Fruit fly (Drosophila melanogaster) whole organism, embryonic: ENCODE data around the gene CG14153.

Source experiments
- Aef1 ChIP-seq: fragments of 200-800 bp; sonication (Bioruptor generic); IDR thresholded peaks from 3 replicates; pipeline ENCODE4 v1.3.6; 2022; ENCODE audit warnings: missing biosample characterization, missing genetic modification characterization
- Atf3 ChIP-seq: fragments of 200-800 bp; sonication (Bioruptor generic); optimal IDR thresholded peaks from 3 replicates; lab custom pipeline; 2016; ENCODE audit warnings: missing biosample characterization, missing genetic modification characterization
- CG10209 ChIP-seq: fragments of 200-800 bp; sonication (Bioruptor generic); optimal IDR thresholded peaks from 3 replicates; lab custom pipeline; 2017; ENCODE audit warnings: missing biosample characterization, mild to moderate bottlenecking, missing genetic modification characterization, missing genetic modification reagents
- CG1233 ChIP-seq: fragments of 200-800 bp; sonication (Bioruptor generic); optimal IDR thresholded peaks from 4 replicates; lab custom pipeline; 2018; ENCODE audit warnings: missing biosample characterization, mild to moderate bottlenecking, missing genetic modification characterization
- CG12744 ChIP-seq: fragments of 200-800 bp; sonication (Bioruptor generic); optimal IDR thresholded peaks from 2 replicates; lab custom pipeline; 2016; ENCODE audit warnings: missing biosample characterization, missing genetic modification characterization
- CG15073 ChIP-seq: fragments of 200-800 bp; sonication (Bioruptor generic); optimal IDR thresholded peaks from 2 replicates; lab custom pipeline; 2016; ENCODE audit warnings: missing biosample characterization, missing genetic modification characterization
- CG17568 ChIP-seq: fragments of 200-800 bp; sonication (Bioruptor generic); optimal IDR thresholded peaks from 2 replicates; lab custom pipeline; 2018; ENCODE audit warnings: missing biosample characterization, mild to moderate bottlenecking, missing genetic modification characterization, moderate library complexity
- CG18262 ChIP-seq: fragments of 200-800 bp; optimal IDR thresholded peaks from 3 replicates; lab custom pipeline; 2019; ENCODE audit warnings: missing biosample characterization, mild to moderate bottlenecking, missing genetic modification characterization, moderate library complexity
- CG1832 ChIP-seq: fragments of 200-800 bp; sonication (Bioruptor generic); optimal IDR thresholded peaks from 2 replicates; lab custom pipeline; 2017; ENCODE audit warnings: missing biosample characterization, mild to moderate bottlenecking, missing genetic modification characterization, inconsistent platforms
- CG2712 ChIP-seq: fragments of 200-800 bp; optimal IDR thresholded peaks from 3 replicates; lab custom pipeline; 2019; ENCODE audit warnings: missing biosample characterization, mild to moderate bottlenecking, missing genetic modification characterization, moderate library complexity
- CG3065 ChIP-seq: fragments of 200-800 bp; sonication (Bioruptor generic); optimal IDR thresholded peaks from 2 replicates; lab custom pipeline; 2016; ENCODE audit warnings: missing biosample characterization, missing genetic modification characterization
- CG3163 ChIP-seq: fragments of 200-800 bp; sonication (Bioruptor generic); optimal IDR thresholded peaks from 3 replicates; lab custom pipeline; 2016; ENCODE audit warnings: missing biosample characterization, missing genetic modification characterization
- CG33213 ChIP-seq: fragments of 200-800 bp; sonication (Bioruptor generic); optimal IDR thresholded peaks from 3 replicates; lab custom pipeline; 2016; ENCODE audit warnings: missing biosample characterization, missing genetic modification characterization
- CG3726 ChIP-seq: fragments of 200-800 bp; sonication (Bioruptor generic); IDR thresholded peaks from 3 replicates; pipeline ENCODE4, ENCODE4 v1.3.6; 2022; ENCODE audit warnings: missing biosample characterization, missing genetic modification characterization
- CG4707 ChIP-seq: fragments of 200-800 bp; sonication (Bioruptor generic); optimal IDR thresholded peaks from 2 replicates; lab custom pipeline; 2018; ENCODE audit warnings: missing biosample characterization, mild to moderate bottlenecking, missing genetic modification characterization, moderate library complexity
- CG6175 ChIP-seq: fragments of 200-800 bp; sonication (Bioruptor generic); IDR thresholded peaks from 3 replicates; pipeline ENCODE4 v1.3.6; 2022; ENCODE audit warnings: missing biosample characterization, missing genetic modification characterization
- CG6654 ChIP-seq: fragments of 200-800 bp; sonication (Bioruptor generic); optimal IDR thresholded peaks from 2 replicates; lab custom pipeline; 2017; ENCODE audit warnings: missing biosample characterization, mild to moderate bottlenecking, missing genetic modification characterization
- CG7556 ChIP-seq: fragments of 200-800 bp; sonication (Bioruptor generic); optimal IDR thresholded peaks from 2 replicates; lab custom pipeline; 2017; ENCODE audit warnings: missing biosample characterization, mild to moderate bottlenecking, missing genetic modification characterization
- CG9437 ChIP-seq: fragments of 200-800 bp; sonication (Bioruptor generic); optimal IDR thresholded peaks from 2 replicates; lab custom pipeline; 2018; ENCODE audit warnings: missing biosample characterization, mild to moderate bottlenecking, missing genetic modification characterization
- CG9727 ChIP-seq: fragments of 200-800 bp; sonication (Bioruptor generic); optimal IDR thresholded peaks from 3 replicates; lab custom pipeline; 2017; ENCODE audit warnings: missing biosample characterization, mild to moderate bottlenecking, missing genetic modification characterization
- Ets65A ChIP-seq: fragments of 200-800 bp; sonication (Bioruptor generic); peaks from one replicate; lab custom pipeline; 2016; ENCODE audit warnings: missing biosample characterization, missing genetic modification characterization
- Fer1 ChIP-seq: fragments of 200-800 bp; sonication (Bioruptor generic); optimal IDR thresholded peaks from 2 replicates; lab custom pipeline; 2017; ENCODE audit warnings: missing biosample characterization, mild to moderate bottlenecking, missing genetic modification characterization
- Gug ChIP-seq: fragments of 200-800 bp; sonication (Bioruptor generic); IDR thresholded peaks from 4 replicates; pipeline ENCODE4 v1.3.6; 2022; ENCODE audit warnings: missing biosample characterization, missing genetic modification characterization
- Myb ChIP-seq: fragments of 200-800 bp; sonication (Bioruptor generic); optimal IDR thresholded peaks from 2 replicates; lab custom pipeline; 2016; ENCODE audit warnings: missing biosample characterization, missing genetic modification characterization
- NFAT ChIP-seq: fragments of 200-800 bp; sonication (Bioruptor generic); IDR thresholded peaks from 2 replicates; pipeline ENCODE4 v1.3.6; 2022; ENCODE audit warnings: missing biosample characterization, missing genetic modification characterization
- Nf-YC ChIP-seq: fragments of 200-800 bp; optimal IDR thresholded peaks from 3 replicates; lab custom pipeline; 2019; ENCODE audit warnings: missing biosample characterization, mild to moderate bottlenecking, missing genetic modification characterization, moderate library complexity
- Rx ChIP-seq: fragments of 200-800 bp; sonication (Bioruptor generic); IDR thresholded peaks from 2 replicates; pipeline ENCODE4 v1.3.6; 2022; ENCODE audit warnings: missing biosample characterization, missing genetic modification characterization
- Sin3A ChIP-seq: fragments of >200 bp; optimal IDR thresholded peaks from 2 replicates; lab custom pipeline; 2018
- Sox100B ChIP-seq: fragments of 200-800 bp; sonication (Bioruptor generic); optimal IDR thresholded peaks from 3 replicates; lab custom pipeline; 2018; ENCODE audit warnings: missing biosample characterization, mild to moderate bottlenecking, missing genetic modification characterization
- Sox102F ChIP-seq: fragments of 200-800 bp; sonication (Bioruptor generic); optimal IDR thresholded peaks from 2 replicates; lab custom pipeline; 2018; ENCODE audit warnings: missing biosample characterization, mild to moderate bottlenecking, missing genetic modification characterization, moderate library complexity
- Ssrp ChIP-seq: fragments of 200-800 bp; sonication (Bioruptor generic); optimal IDR thresholded peaks from 2 replicates; lab custom pipeline; 2018; ENCODE audit warnings: missing biosample characterization, mild to moderate bottlenecking, missing genetic modification characterization, moderate library complexity
- Stat92E ChIP-seq, 3 experiments: fragments of >200 bp in 2 of 3; fragments of 200-800 bp in 1 of 3; sonication (Bioruptor generic) in 1 of 3; optimal IDR thresholded peaks; 2 replicates each; lab custom pipeline; 2017 to 2019; ENCODE audit warnings: missing biosample characterization in 3 of 3, missing genetic modification characterization in 3 of 3, mild to moderate bottlenecking in 1 of 3, moderate library complexity in 1 of 3
- YL-1 ChIP-seq: fragments of 200-800 bp; sonication (Bioruptor generic); optimal IDR thresholded peaks from 3 replicates; lab custom pipeline; 2017; ENCODE audit warnings: missing biosample characterization, mild to moderate bottlenecking, missing genetic modification characterization
- ab ChIP-seq: fragments of 200-800 bp; sonication (Bioruptor generic); optimal IDR thresholded peaks from 2 replicates; lab custom pipeline; 2016; ENCODE audit warnings: missing biosample characterization, missing genetic modification characterization
- br ChIP-seq: fragments of >200 bp; optimal IDR thresholded peaks from 2 replicates; lab custom pipeline; 2017
- cas ChIP-seq: fragments of 200-800 bp; sonication (Bioruptor generic); IDR thresholded peaks from 2 replicates; pipeline ENCODE4 v1.3.6; 2022; ENCODE audit warnings: missing biosample characterization, missing genetic modification characterization
- fd102C ChIP-seq: fragments of 200-800 bp; sonication (Bioruptor generic); optimal IDR thresholded peaks from 2 replicates; lab custom pipeline; 2018; ENCODE audit warnings: missing biosample characterization, mild to moderate bottlenecking, missing genetic modification characterization, moderate library complexity
- fd96Cb ChIP-seq: fragments of 200-800 bp; sonication (Bioruptor generic); optimal IDR thresholded peaks from 2 replicates; lab custom pipeline; 2018; ENCODE audit warnings: missing biosample characterization, mild to moderate bottlenecking, missing genetic modification characterization, moderate library complexity
- gcm2 ChIP-seq: fragments of 200-800 bp; sonication (Bioruptor generic); optimal IDR thresholded peaks from 2 replicates; lab custom pipeline; 2016; ENCODE audit warnings: missing biosample characterization, missing genetic modification characterization
- hb ChIP-seq: fragments of 200-800 bp; sonication (Bioruptor generic); IDR thresholded peaks from 3 replicates; pipeline ENCODE4 v1.3.6; 2022; ENCODE audit warnings: missing biosample characterization, missing genetic modification characterization; ENCODE audit not compliant: partially characterized antibody
- insv ChIP-seq, 2 experiments: fragments of 200-800 bp; sonication (Bioruptor generic); optimal IDR thresholded peaks; 3 replicates each; lab custom pipeline; 2016 to 2018; ENCODE audit warnings: missing biosample characterization in 2 of 2, missing genetic modification characterization in 2 of 2
- psq ChIP-seq: fragments of 200-800 bp; sonication (Bioruptor generic); optimal IDR thresholded peaks from 2 replicates; lab custom pipeline; 2017; ENCODE audit warnings: missing biosample characterization, missing genetic modification characterization
- row ChIP-seq: fragments of 200-800 bp; sonication (Bioruptor generic); IDR thresholded peaks from 3 replicates; pipeline ENCODE4 v1.3.6; 2022; ENCODE audit warnings: missing biosample characterization, missing genetic modification characterization
- scrt ChIP-seq: fragments of 200-800 bp; sonication (Bioruptor generic); optimal IDR thresholded peaks from 2 replicates; lab custom pipeline; 2018; ENCODE audit warnings: missing biosample characterization, mild to moderate bottlenecking, missing genetic modification characterization, moderate library complexity
- shn ChIP-seq: fragments of 200-800 bp; sonication (Bioruptor generic); optimal IDR thresholded peaks from 3 replicates; lab custom pipeline; 2016; ENCODE audit warnings: missing biosample characterization, missing genetic modification characterization
- sima ChIP-seq: fragments of 200-800 bp; sonication (Bioruptor generic); optimal IDR thresholded peaks from 2 replicates; lab custom pipeline; 2016; ENCODE audit warnings: missing biosample characterization, missing genetic modification characterization
- sisA ChIP-seq: fragments of 200-800 bp; sonication (Bioruptor generic); IDR thresholded peaks from 2 replicates; pipeline ENCODE4 v1.3.6; 2022; ENCODE audit warnings: missing biosample characterization, missing genetic modification characterization
- slp2 ChIP-seq: fragments of 200-800 bp; sonication (Bioruptor generic); optimal IDR thresholded peaks from 2 replicates; lab custom pipeline; 2016; ENCODE audit warnings: missing biosample characterization, missing genetic modification characterization
- sqz ChIP-seq: fragments of 200-800 bp; sonication (Bioruptor generic); optimal IDR thresholded peaks from 3 replicates; lab custom pipeline; 2018; ENCODE audit warnings: missing biosample characterization, mild to moderate bottlenecking, missing genetic modification characterization
- tll ChIP-seq, 2 experiments: fragments of 200-800 bp in 1 of 2; fragments of >200 bp in 1 of 2; sonication (Bioruptor generic) in 1 of 2; optimal IDR thresholded peaks; 2 replicates each; lab custom pipeline; 2017 to 2019; ENCODE audit warnings: missing biosample characterization in 2 of 2, missing genetic modification characterization in 2 of 2, mild to moderate bottlenecking in 1 of 2, moderate library complexity in 1 of 2
- trh ChIP-seq: fragments of 200-800 bp; sonication (Bioruptor generic); optimal IDR thresholded peaks from 2 replicates; lab custom pipeline; 2016; ENCODE audit warnings: missing biosample characterization, missing genetic modification characterization
- zen ChIP-seq: fragments of 200-800 bp; sonication (Bioruptor generic); optimal IDR thresholded peaks from 3 replicates; lab custom pipeline; 2018; ENCODE audit warnings: missing biosample characterization, mild to moderate bottlenecking, missing genetic modification characterization, moderate library complexity

Gene CG14153

dm6 chr3L:10683899-10684340, 40.6 kb downstream of the CG14153 start (continued):
- no peak for TF ChIP-seq cas (GFP tag; lab: Robert Waterston, UW)
- no peak for TF ChIP-seq ab (GFP tag; lab: Kevin White, UChicago)
- TF ChIP-seq slp2 (GFP tag; lab: Kevin White, UChicago) = peak; percentile 60
- TF ChIP-seq CG9727 (GFP tag; lab: Kevin White, UChicago) = peak; percentile 67
- TF ChIP-seq fd102C = no peak
- no peak for TF ChIP-seq trh
- TF ChIP-seq YL-1 (GFP tag; lab: Kevin White, UChicago) = no peak
- no peak for TF ChIP-seq Sox102F (GFP tag; lab: Kevin White, UChicago)
- peak; percentile 68 for TF ChIP-seq row (GFP tag; lab: Robert Waterston, UW)
- TF ChIP-seq Rx = peak; percentile 68
- TF ChIP-seq CG17568 (GFP tag; lab: Kevin White, UChicago) = no peak
- peak; percentile 25 for TF ChIP-seq scrt (GFP tag; lab: Kevin White, UChicago)
- peak; percentile 64 for TF ChIP-seq CG10209 (GFP tag; lab: Kevin White, UChicago)
- no peak for TF ChIP-seq br (lab: Kevin White, UChicago)
- no peak for TF ChIP-seq NFAT (GFP tag; lab: Robert Waterston, UW)
- TF ChIP-seq CG3065 (GFP tag; lab: Kevin White, UChicago) = no peak
- TF ChIP-seq sisA (GFP tag; lab: Robert Waterston, UW) = peak; percentile 80
- TF ChIP-seq CG3726 = no peak
- TF ChIP-seq CG2712 = peak; percentile 63
- TF ChIP-seq Sin3A = no peak
- peak; percentile 79 for TF ChIP-seq CG7556 (GFP tag; lab: Kevin White, UChicago)
- TF ChIP-seq Aef1 (GFP tag; lab: Robert Waterston, UW) = no peak; the same call in 2 of the 3 replicates
- TF ChIP-seq hb (GFP tag; lab: Robert Waterston, UW) = no peak
- TF ChIP-seq CG1832 = no peak
- TF ChIP-seq CG12744 (GFP tag; lab: Kevin White, UChicago) = peak; percentile 13
- TF ChIP-seq CG18262 (tag; lab: Kevin White, UChicago) = peak; percentile 61
- peak; percentile 71 for TF ChIP-seq CG33213 (GFP tag; lab: Kevin White, UChicago)
- TF ChIP-seq Gug (GFP tag; lab: Robert Waterston, UW) = peak; percentile 69; the same call in 2 of the 4 replicates
- peak; percentile 22 for TF ChIP-seq Nf-YC (tag; lab: Kevin White, UChicago)
- peak; percentile 20 for TF ChIP-seq sqz (GFP tag; lab: Kevin White, UChicago)
- TF ChIP-seq Ssrp (tag; lab: Kevin White, UChicago) = peak; percentile 59
- peak; percentile 58 for TF ChIP-seq CG1233 (GFP tag; lab: Kevin White, UChicago)
- TF ChIP-seq CG9437 = peak; percentile 67
- no peak for TF ChIP-seq psq (GFP tag; lab: Kevin White, UChicago)
- TF ChIP-seq insv (GFP tag; optimal IDR thresholded peaks at IDR 0.05; lab: Kevin White, UChicago) = no peak
- TF ChIP-seq CG4707 (GFP tag; lab: Kevin White, UChicago) = no peak
- no peak for TF ChIP-seq Stat92E (GFP tag; optimal IDR thresholded peaks at IDR 0.05; lab: Kevin White, UChicago)
- no peak for TF ChIP-seq sima (GFP tag; lab: Kevin White, UChicago)
- no peak for TF ChIP-seq gcm2
- peak; percentile 61 for TF ChIP-seq Fer1 (GFP tag; lab: Kevin White, UChicago)
- peak; percentile 85 for TF ChIP-seq Sox100B (GFP tag; lab: Kevin White, UChicago)
- no peak for TF ChIP-seq CG15073 (GFP tag; lab: Kevin White, UChicago)
- TF ChIP-seq shn = peak; percentile 51
- peak; percentile 58 for TF ChIP-seq CG6654 (GFP tag; lab: Kevin White, UChicago)
- peak; percentile 79 for TF ChIP-seq fd96Cb (tag; lab: Kevin White, UChicago)
- no peak for TF ChIP-seq zen (tag; lab: Kevin White, UChicago)
- peak; percentile 4 for TF ChIP-seq Atf3 (GFP tag; lab: Kevin White, UChicago)
- peak; percentile 37 for TF ChIP-seq CG3163 (GFP tag; lab: Kevin White, UChicago)
- no peak for TF ChIP-seq CG6175 (GFP tag; lab: Robert Waterston, UW)
- peak; percentile 98 for TF ChIP-seq Ets65A (GFP tag; lab: Kevin White, UChicago)
- TF ChIP-seq tll (GFP tag; optimal IDR thresholded peaks at IDR 0.05; lab: Kevin White, UChicago) = no peak
- peak; percentile 41 for TF ChIP-seq Myb (GFP tag; lab: Kevin White, UChicago)
